Worm (Caenorhabditis elegans) whole organism, L4 larva: ENCODE measurements around the gene ZK813.7.

ENCODE experiments used
- aly-2 ChIP-seq: sonication (generic microtip); optimal IDR thresholded peaks from 2 replicates; lab custom pipeline; 2018; ENCODE audit warnings: missing biosample characterization, missing genetic modification characterization
- ama-1 ChIP-seq: fragments of 150-350 bp; optimal IDR thresholded peaks from 2 replicates; lab custom pipeline; 2014; ENCODE audit warnings: inconsistent platforms, mixed read lengths
- ctbp-1 ChIP-seq: fragments of 200-800 bp; sonication (Bioruptor generic); IDR thresholded peaks from 2 replicates; pipeline ENCODE4 v1.3.6; 2022; ENCODE audit warnings: missing genetic modification reagents, missing genetic modification characterization, missing compliant biosample characterization
- daf-12 ChIP-seq: fragments of 150-350 bp; optimal IDR thresholded peaks from 2 replicates; lab custom pipeline; 2014; ENCODE audit warnings: missing biosample characterization, missing genetic modification reagents, missing genetic modification characterization
- mdl-1 ChIP-seq, 2 experiments: fragments of 150-350 bp in 1 of 2; sonication (generic microtip) in 1 of 2; optimal IDR thresholded peaks; 2 replicates each; lab custom pipeline; 2014 to 2017; ENCODE audit warnings: missing biosample characterization in 2 of 2, missing genetic modification characterization in 2 of 2
- nhr-10 ChIP-seq: fragments of 150-350 bp; optimal IDR thresholded peaks from 2 replicates; lab custom pipeline; 2014; ENCODE audit warnings: missing biosample characterization, missing genetic modification characterization
- nhr-28 ChIP-seq: fragments of 150-350 bp; optimal IDR thresholded peaks from 2 replicates; lab custom pipeline; 2014; ENCODE audit warnings: missing biosample characterization, missing genetic modification characterization
- nhr-76 ChIP-seq: fragments of 150-350 bp; optimal IDR thresholded peaks from 2 replicates; lab custom pipeline; 2014; ENCODE audit warnings: missing biosample characterization, missing genetic modification characterization
- snpc-4 ChIP-seq: fragments of 150-350 bp; optimal IDR thresholded peaks from 2 replicates; lab custom pipeline; 2014; ENCODE audit warnings: missing biosample characterization, missing genetic modification characterization
- spr-3 ChIP-seq: fragments of 200-800 bp; sonication (Bioruptor generic); optimal IDR thresholded peaks from 2 replicates; lab custom pipeline; 2018; ENCODE audit warnings: mild to moderate bottlenecking, missing genetic modification characterization, missing compliant biosample characterization
- unc-62 ChIP-seq, 3 experiments: fragments of 150-350 bp in 1 of 3; sonication (generic microtip); optimal IDR thresholded peaks in 2 of 3; peaks in 1 of 3; 1 replicate in 1 of 3; 2 replicates in 2 of 3; lab custom pipeline; 2014 to 2017; ENCODE audit warnings: missing biosample characterization in 3 of 3, missing genetic modification characterization in 3 of 3, missing genetic modification reagents in 3 of 3, missing genotype in 1 of 3

DNA sequence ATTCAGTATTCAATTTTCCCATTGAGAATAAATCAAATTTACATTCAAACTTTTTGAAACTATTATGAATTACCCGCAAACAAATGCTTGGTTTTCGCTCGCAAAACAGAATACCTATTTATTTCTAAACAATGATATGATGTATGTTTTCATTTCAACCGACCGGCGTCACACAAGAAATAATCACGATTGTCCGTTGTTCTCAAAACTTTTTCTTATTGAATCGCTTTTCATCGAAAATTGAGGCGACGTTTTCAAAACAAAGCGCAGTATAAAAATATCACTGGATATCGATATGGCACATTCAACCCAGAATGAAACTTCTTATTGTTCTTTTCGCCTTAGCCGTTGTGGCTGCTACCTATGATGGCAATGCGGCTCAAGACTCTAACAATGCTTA, 3.1 kb upstream of the ZK813.7 start, which contains the start of gene ZK813.3:
- no peak for TF ChIP-seq ama-1 (lab: Kevin White, UChicago)
- TF ChIP-seq snpc-4 = no peak
- TF ChIP-seq nhr-10 (tag; lab: Kevin White, UChicago) = no peak
- TF ChIP-seq nhr-28 = no peak
- TF ChIP-seq unc-62 (GFP tag; optimal IDR thresholded peaks at IDR 0.05 in 1 of 2; lab: Kevin White, UChicago) = peak in 1 of 2 experiments; percentile 9
- no peak for TF ChIP-seq unc-62 (tag; optimal IDR thresholded peaks at IDR 0.05; lab: Kevin White, UChicago)
- TF ChIP-seq mdl-1 (tag; optimal IDR thresholded peaks at IDR 0.05; lab: Kevin White, UChicago) = no peak
- no peak for TF ChIP-seq spr-3
- no peak for TF ChIP-seq nhr-76 (tag; lab: Kevin White, UChicago)
- TF ChIP-seq aly-2 (tag; lab: Kevin White, UChicago) = no peak
- TF ChIP-seq daf-12 (tag; lab: Kevin White, UChicago) = no peak
- no peak for TF ChIP-seq ctbp-1 (GFP tag; lab: Robert Waterston, UW)
